Worm (Caenorhabditis elegans): Measurements from ENCODE around the gene F59A6.10.

The F59A6.10 gene

ce11 chrII:4992977-4993376, 10.8 kb upstream of the F59A6.10 start, which contains the start of gene pigb-1:
TSS of gene pigb-1 (minus strand) at chrII:4993077.
- no peak for TF ChIP-seq unc-62 (GFP tag; optimal IDR thresholded peaks at IDR 0.05)

- TF ChIP-seq unc-62 (GFP tag; optimal IDR thresholded peaks at IDR 0.05), result no peak
Measured at ce11 chrII:4993530-4994192, 10.1 kb upstream of the F59A6.10 start, which contains the start of the genes eif-1 and vps-24. TSS of gene eif-1 (minus strand) at chrII:4993580. TSS of gene vps-24 (plus strand) at chrII:4993998.

DNA sequence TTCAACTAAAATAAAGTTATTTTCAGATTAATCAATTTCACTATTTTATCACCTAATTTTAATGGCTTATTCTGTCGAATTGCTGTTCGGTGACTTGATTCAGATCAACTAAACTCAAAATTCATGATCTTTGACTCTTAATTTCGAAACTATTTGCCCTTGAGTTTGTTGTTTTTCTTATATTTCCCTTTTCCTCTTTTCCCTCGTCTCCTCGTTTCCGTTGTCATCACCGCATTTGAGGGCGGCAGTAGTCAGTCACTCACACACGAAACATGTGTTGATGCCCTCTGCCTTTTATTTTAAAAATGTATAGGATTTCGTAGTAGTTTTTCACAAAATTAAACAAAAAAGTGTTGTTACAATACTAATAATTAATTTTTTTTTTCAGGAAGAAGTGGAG, 8.8 kb upstream of the F59A6.10 start, which contains the start of gene rnh-1.0:
TSS of gene rnh-1.0 (plus strand) at position 389 of the 400 bp plus-strand sequence.
- TF ChIP-seq unc-62 (GFP tag; optimal IDR thresholded peaks at IDR 0.05), result no peak

DNA sequence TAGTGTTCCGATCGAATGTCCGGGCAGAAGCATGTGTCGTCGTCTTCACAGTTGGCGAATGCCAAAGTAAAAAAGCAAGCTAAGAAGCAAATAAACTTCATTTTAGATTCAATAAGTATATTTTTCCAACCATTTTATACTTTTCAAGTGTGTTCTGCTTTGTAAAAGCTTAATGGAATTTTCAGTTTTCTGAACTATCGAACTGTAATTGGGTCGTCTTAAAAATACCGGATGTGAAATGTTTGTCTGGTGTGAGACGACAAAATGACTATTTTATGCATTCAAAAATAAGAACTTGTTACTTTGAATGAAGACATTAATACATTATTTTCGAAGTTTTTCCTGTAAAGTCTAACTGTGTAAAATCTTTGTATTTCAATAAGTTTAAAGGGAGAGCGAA, 5.1 kb upstream of the F59A6.10 start, which contains the start of gene F59A6.11:
TSS of gene F59A6.11 (minus strand) at position 101 of the 400 bp plus-strand sequence.
- TF ChIP-seq unc-62 (GFP tag; optimal IDR thresholded peaks at IDR 0.05), result no peak

DNA sequence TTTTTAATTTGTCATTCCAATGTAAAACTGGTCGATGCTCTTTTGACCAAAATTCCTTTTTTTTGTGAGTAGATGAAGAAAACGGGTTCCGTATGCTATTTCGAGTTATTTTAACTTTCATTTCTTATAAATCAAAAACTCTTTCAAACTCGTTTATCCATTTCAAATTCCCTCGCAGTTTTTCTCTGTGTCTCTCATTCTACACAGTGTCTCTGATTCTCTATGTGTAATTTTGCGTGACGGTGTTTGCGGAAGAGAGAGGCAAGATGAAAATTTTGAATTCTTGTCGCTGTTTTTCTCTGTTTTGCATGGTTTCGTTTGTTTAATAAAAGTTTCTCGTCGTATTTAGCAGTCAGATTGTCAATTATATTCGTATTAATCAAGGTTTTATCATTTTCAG, 4.6 kb upstream of the F59A6.10 start, which contains the start of gene citk-2:
TSS of gene citk-2 (plus strand) at position 399 of the 400 bp plus-strand sequence.
- TF ChIP-seq unc-62 (GFP tag; optimal IDR thresholded peaks at IDR 0.05), result no peak

- TF ChIP-seq unc-62 (GFP tag; optimal IDR thresholded peaks at IDR 0.05), result no peak
Measured at ce11 chrII:5001866-5002265, 1.9 kb upstream of the F59A6.10 start.

ce11 chrII:5004781-5005180, 1.0 kb downstream of the F59A6.10 start, which contains the start of gene F59A6.4:
TSS of gene F59A6.4 (plus strand) at chrII:5005081.
- TF ChIP-seq unc-62 (GFP tag; optimal IDR thresholded peaks at IDR 0.05), result no peak

- TF ChIP-seq unc-62 (GFP tag; optimal IDR thresholded peaks at IDR 0.05), result no peak
Measured at ce11 chrII:5008033-5008432, 4.3 kb downstream of the F59A6.10 start, which contains the start of gene F59A6.3. TSS of gene F59A6.3 (plus strand) at chrII:5008333.

DNA sequence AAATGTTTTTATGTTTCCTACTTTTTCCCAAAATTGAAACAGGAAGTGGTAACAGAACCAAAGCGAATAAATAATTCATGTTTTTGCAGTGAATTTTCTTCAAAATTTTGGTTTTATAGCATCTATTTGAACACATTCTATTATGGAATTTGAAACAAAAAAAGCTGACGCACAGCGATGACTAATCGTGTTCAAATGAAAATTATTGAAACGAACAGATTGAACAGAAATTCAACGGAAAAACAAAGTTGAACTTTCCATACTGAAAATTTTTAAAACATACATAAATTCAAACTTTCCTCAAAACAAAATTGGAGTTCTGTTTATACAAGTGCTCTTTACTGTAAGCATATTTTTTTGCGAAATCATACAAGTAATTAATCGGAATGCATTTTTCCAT, 8.2 kb downstream of the F59A6.10 start, which contains the start of gene F59A6.12:
TSS of gene F59A6.12 (minus strand) at position 101 of the 400 bp plus-strand sequence.
- no peak for TF ChIP-seq unc-62 (GFP tag; optimal IDR thresholded peaks at IDR 0.05)

- no peak for TF ChIP-seq unc-62 (GFP tag; optimal IDR thresholded peaks at IDR 0.05)
Measured at ce11 chrII:5014399-5014798, 10.6 kb downstream of the F59A6.10 start, which contains the start of gene F59A6.2. TSS of gene F59A6.2 (plus strand) at chrII:5014699.

DNA sequence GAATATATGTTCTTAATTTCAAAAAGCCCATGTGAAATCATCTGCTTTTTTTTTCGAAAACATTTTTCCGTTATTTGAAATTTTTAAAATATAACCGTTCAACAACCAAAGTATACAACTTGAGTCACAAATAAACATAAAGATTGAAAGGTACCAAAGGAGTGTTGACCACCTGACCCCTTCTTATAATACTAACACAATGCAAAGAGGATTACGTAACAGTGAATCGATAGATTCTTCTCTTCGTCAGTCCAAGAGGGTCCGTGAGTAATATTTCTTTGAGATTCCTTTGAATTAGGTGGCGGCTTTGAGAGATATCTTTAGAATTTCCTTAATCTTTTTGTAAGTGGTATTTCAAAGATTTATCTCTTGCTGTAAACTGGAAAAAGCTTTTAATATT, 12.4 kb downstream of the F59A6.10 start:
- no peak for TF ChIP-seq unc-62 (GFP tag; optimal IDR thresholded peaks at IDR 0.05)

- TF ChIP-seq unc-62 (GFP tag; optimal IDR thresholded peaks at IDR 0.05), result no peak
Measured at ce11 chrII:5016977-5017585, 13.3 kb downstream of the F59A6.10 start.

DNA sequence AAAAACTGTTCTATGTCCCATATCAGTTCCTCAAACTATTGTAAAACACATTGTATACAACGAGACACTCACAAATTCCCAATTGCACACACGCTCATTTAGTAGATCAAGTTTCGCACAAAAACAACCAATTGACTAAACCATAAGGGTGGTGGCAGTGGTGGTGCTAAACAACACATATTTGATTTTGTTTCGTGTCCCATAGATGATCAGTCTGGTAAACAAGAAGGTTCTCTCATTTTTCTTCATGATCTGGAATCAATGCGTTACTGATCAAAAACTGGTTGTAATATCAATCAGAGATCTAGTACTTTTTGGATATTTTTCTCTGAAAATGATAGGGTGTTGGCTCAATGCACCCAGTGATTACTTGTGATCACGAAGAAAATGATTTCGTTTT, 14.8 kb downstream of the F59A6.10 start:
- no peak for TF ChIP-seq unc-62 (GFP tag; optimal IDR thresholded peaks at IDR 0.05)

DNA sequence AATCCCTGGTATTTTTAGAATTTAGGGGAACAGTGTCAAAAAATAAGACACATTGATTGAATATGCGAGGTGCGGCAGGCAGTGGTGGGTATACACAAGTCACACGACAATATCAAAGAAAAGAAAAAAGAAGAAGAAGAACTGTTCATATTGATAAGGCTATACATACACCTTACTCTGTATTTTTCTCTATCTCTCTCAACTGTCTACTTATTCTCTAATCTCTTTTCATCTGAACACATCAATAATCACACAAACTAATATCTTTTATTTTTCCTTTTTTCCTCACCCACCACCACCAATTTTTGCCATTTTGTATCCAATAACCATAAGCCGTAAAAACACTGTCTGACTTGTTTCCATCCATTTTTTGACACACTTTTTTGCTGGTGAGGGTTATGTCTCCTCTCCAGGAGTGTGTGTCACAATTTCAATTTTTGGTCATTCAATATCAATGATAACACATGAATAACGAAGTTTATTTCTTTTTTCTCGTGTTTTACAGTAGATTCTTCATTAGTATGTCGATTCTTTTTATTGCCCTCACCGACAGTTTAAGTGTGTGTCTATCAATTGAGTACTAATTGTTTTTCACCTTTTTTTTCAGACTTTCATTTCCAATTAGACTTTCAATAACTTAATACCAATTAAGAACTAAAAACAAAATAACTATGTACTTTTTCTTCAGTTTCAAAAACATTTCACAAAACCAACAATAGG, 15.8 kb downstream of the F59A6.10 start:
- no peak for TF ChIP-seq unc-62 (GFP tag; optimal IDR thresholded peaks at IDR 0.05)

DNA sequence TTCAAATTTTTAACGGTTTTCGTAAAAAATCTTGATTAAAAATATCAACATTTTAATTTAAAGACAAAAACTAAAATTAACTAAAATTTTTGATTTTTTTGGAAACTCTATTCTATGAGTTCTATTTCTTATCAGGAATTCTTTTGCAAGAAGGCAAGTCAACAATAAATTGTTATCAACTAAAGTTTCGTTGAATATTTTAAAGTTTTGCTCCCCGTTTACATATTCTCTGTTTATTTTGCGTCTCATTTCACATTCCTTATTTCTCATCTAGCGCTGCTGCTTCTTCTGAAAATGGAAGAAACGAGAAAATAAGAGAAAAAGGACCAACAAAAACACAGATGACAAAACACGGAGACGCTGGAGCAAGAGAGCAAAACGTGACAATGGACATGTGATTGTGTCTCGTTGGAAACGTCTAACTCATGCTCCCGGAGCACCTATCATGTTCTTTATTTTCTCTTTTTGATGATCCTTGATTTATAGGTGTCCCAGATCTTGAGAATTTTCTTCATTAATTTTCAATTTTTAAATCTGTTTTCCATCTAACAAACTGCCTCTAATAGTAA, 16.8 kb downstream of the F59A6.10 start:
- no peak for TF ChIP-seq unc-62 (GFP tag; optimal IDR thresholded peaks at IDR 0.05)

DNA sequence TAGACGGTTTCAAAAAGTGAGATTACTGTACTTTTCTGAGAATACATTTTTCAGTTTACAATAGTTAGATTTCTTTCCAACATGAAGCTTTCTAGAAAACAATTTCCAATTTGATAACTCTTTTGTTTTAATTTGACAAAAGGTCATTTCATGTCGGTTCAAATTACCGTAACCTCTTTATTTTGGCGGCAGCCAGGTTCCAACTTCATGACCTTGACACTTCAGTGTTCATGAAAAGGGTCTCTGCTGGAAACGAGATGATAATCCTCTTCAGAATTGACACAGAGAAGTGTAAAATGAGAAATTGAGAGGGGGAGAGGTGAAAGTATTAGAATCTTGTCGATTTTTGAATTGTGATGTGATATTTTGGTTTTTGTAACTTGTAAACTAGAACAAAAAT, 17.8 kb downstream of the F59A6.10 start:
- no peak for TF ChIP-seq unc-62 (GFP tag; optimal IDR thresholded peaks at IDR 0.05)

Measured in whole organism, dauer.